Comparison of ENCODE assay signal across 1 fruit fly cellular context in the genomic region with DNA sequence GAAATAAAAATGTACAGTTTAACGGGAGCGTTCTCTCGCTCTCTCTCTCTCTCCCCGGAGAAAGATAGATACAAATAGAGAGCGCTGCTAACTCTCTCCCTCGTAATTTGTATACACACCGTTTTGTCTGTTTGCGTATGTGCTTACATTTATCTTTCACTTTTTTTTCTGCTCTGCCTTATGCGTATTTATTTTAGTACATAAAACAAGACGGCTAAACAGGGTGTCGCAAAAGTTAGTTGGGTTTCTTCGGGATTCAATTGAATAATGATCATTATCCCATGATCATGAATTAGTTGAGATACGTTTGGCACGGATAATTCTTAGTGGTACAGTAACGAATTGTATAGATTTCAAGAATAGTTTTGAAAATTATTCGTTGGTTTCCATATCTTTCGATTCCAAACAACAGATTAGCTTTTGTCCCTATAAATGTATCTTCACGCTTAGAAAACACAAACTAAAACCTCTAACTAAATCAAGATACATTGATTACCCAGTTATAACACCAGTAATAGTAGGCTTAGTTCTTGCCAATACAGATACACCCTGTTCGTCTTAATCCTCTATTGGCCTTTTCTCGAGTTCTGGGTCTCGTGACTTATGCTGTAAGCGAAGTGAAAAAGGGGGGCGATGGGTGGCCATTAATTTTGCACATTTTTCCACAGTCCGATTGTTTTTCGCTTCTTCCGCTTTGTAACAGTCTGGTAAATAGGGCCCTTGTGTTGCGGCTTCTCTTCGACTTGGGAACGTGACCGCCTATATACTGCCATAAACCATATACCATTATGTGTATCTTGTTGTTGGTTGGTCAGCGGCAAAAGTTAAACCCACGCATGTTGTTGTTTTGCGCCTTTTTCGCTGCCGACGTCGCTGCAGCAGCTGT.
TF ChIP-seq lines count a peak whose summit lies in the region.

No protein-coding gene starts in this region.

TF ChIP-seq in whole organism, embryonic, 481 proteins besides CTCF, POLR2A, EP300 and RAD21 (continued from another document):
- TF ChIP-seq CG7745 (tag; optimal IDR thresholded peaks at IDR 0.05; lab: Kevin White, UChicago) (peak; percentile 34), CG10209 (GFP tag; optimal IDR thresholded peaks at IDR 0.05; lab: Kevin White, UChicago) (peak; percentile 81), Blimp-1 (GFP tag; optimal IDR thresholded peaks at IDR 0.05; lab: Kevin White, UChicago) (peak; percentile 85), shn (GFP tag; optimal IDR thresholded peaks at IDR 0.05; lab: Kevin White, UChicago) (peak; percentile 72), CG15601 (tag; optimal IDR thresholded peaks at IDR 0.05; lab: Kevin White, UChicago) (peak; percentile 91), Ravus (GFP tag; IDR thresholded peaks at IDR 0.05; lab: Robert Waterston, UW) (no peak), CG12236 (GFP tag; optimal IDR thresholded peaks at IDR 0.05; lab: Kevin White, UChicago) (peak; percentile 81), NC2α (GFP tag; optimal IDR thresholded peaks at IDR 0.05; lab: Kevin White, UChicago) (peak; percentile 65), Aef1 (GFP tag; IDR thresholded peaks at IDR 0.05; lab: Robert Waterston, UW) (no peak), CG5953 (GFP tag; IDR thresholded peaks at IDR 0.05; lab: Robert Waterston, UW) (no peak), sr (GFP tag; IDR thresholded peaks at IDR 0.05; lab: Robert Waterston, UW) (no peak), pros (GFP tag; optimal IDR thresholded peaks at IDR 0.05; lab: Kevin White, UChicago) (peak; percentile 58), zfh1 (GFP tag; IDR thresholded peaks at IDR 0.05; lab: Robert Waterston, UW) (no peak), CG3281 (GFP tag; optimal IDR thresholded peaks at IDR 0.05; lab: Kevin White, UChicago) (peak; percentile 92)
